Fruit fly (Drosophila melanogaster) whole organism, embryonic: ENCODE data around the gene CG32187.

Experiments used
- Ada2b ChIP-seq: fragments of 200-800 bp; sonication (Bioruptor generic); IDR thresholded peaks from 2 replicates; pipeline ENCODE4 v1.3.6; 2022; ENCODE audit warnings: missing biosample characterization, missing genetic modification characterization
- Asciz ChIP-seq: fragments of 200-800 bp; sonication (Bioruptor generic); optimal IDR thresholded peaks from 2 replicates; lab custom pipeline; 2017; ENCODE audit warnings: missing biosample characterization, mild to moderate bottlenecking, missing genetic modification characterization, missing genetic modification reagents
- CG10431 ChIP-seq: fragments of 200-800 bp; sonication (Bioruptor generic); optimal IDR thresholded peaks from 3 replicates; lab custom pipeline; 2018; ENCODE audit warnings: missing biosample characterization, mild to moderate bottlenecking, missing genetic modification characterization
- CG11085 ChIP-seq: fragments of 200-800 bp; sonication (Bioruptor generic); IDR thresholded peaks from 2 replicates; pipeline ENCODE4 v1.3.6; 2022; ENCODE audit warnings: missing biosample characterization, missing genetic modification characterization
- CG11695 ChIP-seq: fragments of 200-800 bp; sonication (Bioruptor generic); IDR thresholded peaks from 3 replicates; pipeline ENCODE4 v1.3.6; 2022; ENCODE audit warnings: missing biosample characterization, missing genetic modification characterization
- CG17328 ChIP-seq: fragments of 200-800 bp; sonication (Bioruptor generic); IDR thresholded peaks from 2 replicates; pipeline ENCODE4 v1.3.6; 2022; ENCODE audit warnings: missing biosample characterization, missing genetic modification characterization
- CG17361 ChIP-seq: fragments of 200-800 bp; sonication (Bioruptor generic); IDR thresholded peaks from 3 replicates; pipeline ENCODE4 v1.3.6; 2022; ENCODE audit warnings: missing biosample characterization, missing genetic modification characterization
- CG18476 ChIP-seq: fragments of 200-800 bp; sonication (Bioruptor generic); optimal IDR thresholded peaks from 2 replicates; lab custom pipeline; 2016; ENCODE audit warnings: missing biosample characterization, mild to moderate bottlenecking, missing genetic modification characterization
- CG2199 ChIP-seq: fragments of 200-800 bp; sonication (Bioruptor generic); IDR thresholded peaks from 3 replicates; pipeline ENCODE4 v1.3.6; 2022; ENCODE audit warnings: missing biosample characterization, missing genetic modification characterization
- CG30403 ChIP-seq: fragments of 200-800 bp; sonication (Bioruptor generic); optimal IDR thresholded peaks from 3 replicates; lab custom pipeline; 2016; ENCODE audit warnings: missing biosample characterization, missing genetic modification characterization
- CG31224 ChIP-seq: fragments of 200-800 bp; sonication (Bioruptor generic); IDR thresholded peaks from 2 replicates; pipeline ENCODE4 v1.3.6; 2022; ENCODE audit warnings: missing biosample characterization, missing genetic modification characterization
- CG4282 ChIP-seq: fragments of 200-800 bp; sonication (Bioruptor generic); optimal IDR thresholded peaks from 2 replicates; lab custom pipeline; 2016; ENCODE audit warnings: missing biosample characterization, missing genetic modification characterization
- CG4404 ChIP-seq: fragments of 200-800 bp; sonication (Bioruptor generic); IDR thresholded peaks from 2 replicates; pipeline ENCODE4 v1.3.6; 2022; ENCODE audit warnings: missing biosample characterization, missing genetic modification characterization
- CG7271 ChIP-seq: fragments of 200-800 bp; sonication (Bioruptor generic); optimal IDR thresholded peaks from 2 replicates; lab custom pipeline; 2018; ENCODE audit warnings: missing biosample characterization, mild to moderate bottlenecking, missing genetic modification characterization, moderate library complexity
- CG7786 ChIP-seq: fragments of 200-800 bp; sonication (Bioruptor generic); optimal IDR thresholded peaks from 2 replicates; lab custom pipeline; 2016; ENCODE audit warnings: missing biosample characterization, missing genetic modification characterization
- CG9609 ChIP-seq: fragments of 200-800 bp; sonication (Bioruptor generic); optimal IDR thresholded peaks from 3 replicates; lab custom pipeline; 2016; ENCODE audit warnings: missing biosample characterization, missing genetic modification characterization
- CHES-1-like ChIP-seq: fragments of 200-800 bp; sonication (Bioruptor generic); optimal IDR thresholded peaks from 2 replicates; lab custom pipeline; 2016; ENCODE audit warnings: missing biosample characterization, missing genetic modification characterization
- CrebB ChIP-seq: fragments of 200-800 bp; sonication (Bioruptor generic); optimal IDR thresholded peaks from 3 replicates; lab custom pipeline; 2018; ENCODE audit warnings: missing biosample characterization, mild to moderate bottlenecking, missing genetic modification characterization
- HLH3B ChIP-seq: fragments of 200-800 bp; sonication (Bioruptor generic); IDR thresholded peaks from 2 replicates; pipeline ENCODE4 v1.3.6; 2022; ENCODE audit warnings: missing biosample characterization, missing genetic modification characterization
- HLH54F ChIP-seq: fragments of 200-800 bp; sonication (Bioruptor generic); optimal IDR thresholded peaks from 3 replicates; lab custom pipeline; 2016; ENCODE audit warnings: missing biosample characterization, missing genetic modification characterization
- Hey ChIP-seq: fragments of 200-800 bp; sonication (Bioruptor generic); optimal IDR thresholded peaks from 3 replicates; lab custom pipeline; 2018; ENCODE audit warnings: missing biosample characterization, mild to moderate bottlenecking, missing genetic modification characterization
- Hr51 ChIP-seq, 2 experiments: fragments of 200-800 bp; sonication (Bioruptor generic); optimal IDR thresholded peaks; 2 replicates in 1 of 2; 3 replicates in 1 of 2; lab custom pipeline; 2016 to 2018; ENCODE audit warnings: missing biosample characterization in 2 of 2, missing genetic modification characterization in 2 of 2, mild to moderate bottlenecking in 1 of 2, moderate library complexity in 1 of 2
- Mad ChIP-seq: fragments of 200-800 bp; sonication (Bioruptor generic); optimal IDR thresholded peaks from 2 replicates; lab custom pipeline; 2016; ENCODE audit warnings: missing biosample characterization, missing genetic modification characterization
- Side ChIP-seq: fragments of 200-800 bp; sonication (Bioruptor generic); optimal IDR thresholded peaks from 2 replicates; lab custom pipeline; 2016; ENCODE audit warnings: missing biosample characterization, missing genetic modification characterization
- Spps ChIP-seq: fragments of 200-800 bp; sonication (Bioruptor generic); optimal IDR thresholded peaks from 2 replicates; lab custom pipeline; 2018; ENCODE audit warnings: missing biosample characterization, mild to moderate bottlenecking, missing genetic modification characterization
- Sry-β ChIP-seq: fragments of 200-800 bp; sonication (Bioruptor generic); optimal IDR thresholded peaks from 2 replicates; lab custom pipeline; 2018; ENCODE audit warnings: missing biosample characterization, mild to moderate bottlenecking, missing genetic modification characterization, moderate library complexity
- az2 ChIP-seq: fragments of 200-800 bp; sonication (Bioruptor generic); optimal IDR thresholded peaks from 3 replicates; lab custom pipeline; 2016; ENCODE audit warnings: missing biosample characterization, missing genetic modification characterization
- bbx ChIP-seq: fragments of 200-800 bp; sonication (Bioruptor generic); IDR thresholded peaks from 2 replicates; pipeline ENCODE4 v1.3.6; 2022; ENCODE audit warnings: missing biosample characterization, missing genetic modification characterization; ENCODE audit not compliant: partially characterized antibody
- btn ChIP-seq: fragments of 200-800 bp; sonication (Bioruptor generic); optimal IDR thresholded peaks from 2 replicates; lab custom pipeline; 2016; ENCODE audit warnings: missing biosample characterization, missing genetic modification characterization
- cg ChIP-seq: fragments of 200-800 bp; sonication (Bioruptor generic); optimal IDR thresholded peaks from 3 replicates; lab custom pipeline; 2019; ENCODE audit warnings: missing biosample characterization, mild to moderate bottlenecking, missing genetic modification characterization, moderate library complexity
- chn ChIP-seq: fragments of 200-800 bp; sonication (Bioruptor generic); optimal IDR thresholded peaks from 2 replicates; lab custom pipeline; 2016; ENCODE audit warnings: missing biosample characterization, missing genetic modification characterization
- crp ChIP-seq, 2 experiments: fragments of 200-800 bp; sonication (Bioruptor generic); optimal IDR thresholded peaks; 2 replicates in 1 of 2; 3 replicates in 1 of 2; lab custom pipeline; 2017; ENCODE audit warnings: missing biosample characterization in 2 of 2, missing genetic modification characterization in 2 of 2, mild to moderate bottlenecking in 1 of 2, moderate library complexity in 1 of 2
- danr ChIP-seq: fragments of 200-800 bp; sonication (Bioruptor generic); IDR thresholded peaks from 2 replicates; pipeline ENCODE4 v1.3.6; 2022; ENCODE audit warnings: missing biosample characterization, missing genetic modification characterization
- eve ChIP-seq, 2 experiments: fragments of >200 bp; optimal IDR thresholded peaks; 2 replicates each; lab custom pipeline; 2017; ENCODE audit warnings: missing biosample characterization in 2 of 2, missing genetic modification characterization in 2 of 2
- gsb-n ChIP-seq: fragments of 200-800 bp; sonication (Bioruptor generic); optimal IDR thresholded peaks from 3 replicates; lab custom pipeline; 2018; ENCODE audit warnings: missing biosample characterization, mild to moderate bottlenecking, missing genetic modification characterization
- hkb ChIP-seq, 2 experiments: fragments of 200-800 bp in 1 of 2; fragments of >200 bp in 1 of 2; sonication (Bioruptor generic) in 1 of 2; IDR thresholded peaks in 1 of 2; optimal IDR thresholded peaks in 1 of 2; 2 replicates each; pipeline versions ENCODE4 v1.3.6 to Lab custom; 2017 to 2022; ENCODE audit warnings: missing biosample characterization in 1 of 2, missing genetic modification characterization in 1 of 2
- kay ChIP-seq: fragments of 200-800 bp; sonication (Bioruptor generic); optimal IDR thresholded peaks from 2 replicates; lab custom pipeline; 2016; ENCODE audit warnings: missing biosample characterization, missing genetic modification characterization
- mirr ChIP-seq: fragments of 200-800 bp; sonication (Bioruptor generic); optimal IDR thresholded peaks from 3 replicates; lab custom pipeline; 2018; ENCODE audit warnings: missing biosample characterization, mild to moderate bottlenecking, missing genetic modification characterization
- nau ChIP-seq: fragments of 200-800 bp; sonication (Bioruptor generic); optimal IDR thresholded peaks from 3 replicates; lab custom pipeline; 2017; ENCODE audit warnings: missing biosample characterization, mild to moderate bottlenecking, missing genetic modification characterization, missing genetic modification reagents
- oc ChIP-seq: fragments of 200-800 bp; sonication (Bioruptor generic); optimal IDR thresholded peaks from 2 replicates; lab custom pipeline; 2018; ENCODE audit warnings: missing biosample characterization, mild to moderate bottlenecking, missing genetic modification characterization, moderate library complexity
- otp ChIP-seq: fragments of 200-800 bp; sonication (Bioruptor generic); IDR thresholded peaks from 3 replicates; pipeline ENCODE4, ENCODE4 v1.3.6; 2022; ENCODE audit warnings: missing biosample characterization, missing genetic modification characterization
- psq ChIP-seq: fragments of 200-800 bp; sonication (Bioruptor generic); optimal IDR thresholded peaks from 2 replicates; lab custom pipeline; 2017; ENCODE audit warnings: missing biosample characterization, missing genetic modification characterization
- repo ChIP-seq: fragments of 200-800 bp; sonication (Bioruptor generic); optimal IDR thresholded peaks from 2 replicates; lab custom pipeline; 2016; ENCODE audit warnings: missing biosample characterization, missing genetic modification characterization
- row ChIP-seq: fragments of 200-800 bp; sonication (Bioruptor generic); IDR thresholded peaks from 3 replicates; pipeline ENCODE4 v1.3.6; 2022; ENCODE audit warnings: missing biosample characterization, missing genetic modification characterization
- salm ChIP-seq: fragments of 200-800 bp; sonication (Bioruptor generic); optimal IDR thresholded peaks from 2 replicates; lab custom pipeline; 2018; ENCODE audit warnings: missing biosample characterization, mild to moderate bottlenecking, missing genetic modification characterization
- sim ChIP-seq: fragments of 200-800 bp; sonication (Bioruptor generic); IDR thresholded peaks from 2 replicates; pipeline ENCODE4 v1.3.6; 2022; ENCODE audit warnings: missing biosample characterization, missing genetic modification characterization
- sima ChIP-seq: fragments of 200-800 bp; sonication (Bioruptor generic); optimal IDR thresholded peaks from 2 replicates; lab custom pipeline; 2016; ENCODE audit warnings: missing biosample characterization, missing genetic modification characterization
- sug ChIP-seq: fragments of 200-800 bp; optimal IDR thresholded peaks from 2 replicates; lab custom pipeline; 2019; ENCODE audit warnings: missing biosample characterization, mild to moderate bottlenecking, missing genetic modification characterization, moderate library complexity
- tna ChIP-seq: fragments of 200-800 bp; sonication (Bioruptor generic); IDR thresholded peaks from 2 replicates; pipeline ENCODE4 v1.3.6; 2022; ENCODE audit warnings: missing biosample characterization, missing genetic modification characterization; ENCODE audit not compliant: partially characterized antibody
- tx ChIP-seq: fragments of 200-800 bp; sonication (Bioruptor generic); optimal IDR thresholded peaks from 2 replicates; lab custom pipeline; 2016; ENCODE audit warnings: missing biosample characterization, missing genetic modification characterization
- unc-4 ChIP-seq: fragments of 200-800 bp; sonication (Bioruptor generic); IDR thresholded peaks from 2 replicates; pipeline ENCODE4 v1.3.6; 2022; ENCODE audit warnings: missing biosample characterization, missing genetic modification characterization; ENCODE audit not compliant: partially characterized antibody

The CG32187 gene

DNA sequence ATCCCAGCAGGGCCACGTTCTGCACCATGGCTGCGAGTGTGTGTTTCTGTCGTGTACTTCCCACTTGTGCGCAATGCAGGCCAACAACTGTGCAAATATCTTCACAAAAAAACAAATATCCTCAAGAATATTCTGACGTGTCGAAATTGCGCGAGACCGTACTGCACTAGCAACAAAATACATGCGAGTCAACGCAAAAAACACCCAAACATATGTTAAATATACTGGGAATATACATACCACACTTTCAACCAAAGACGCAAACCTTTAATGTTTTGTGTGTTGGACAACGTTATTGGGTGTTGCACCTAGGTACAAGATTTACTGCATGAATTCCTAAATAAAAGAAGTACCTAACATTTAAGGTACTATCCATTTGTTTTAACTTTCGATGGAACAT, 4.1 kb downstream of the CG32187 start, which contains the start of gene NUCB1 (continued):
- TF ChIP-seq Spps (tag; lab: Kevin White, UChicago) (peak; percentile 21), CG4404 (GFP tag; lab: Robert Waterston, UW) (no peak), CHES-1-like (GFP tag; lab: Kevin White, UChicago) (peak; percentile 36), otp (GFP tag; lab: Robert Waterston, UW) (no peak), CG30403 (peak; percentile 29), CrebB (tag; lab: Kevin White, UChicago) (peak; percentile 12), CG4282 (no peak), CG11695 (GFP tag; lab: Robert Waterston, UW) (no peak), repo (GFP tag; lab: Kevin White, UChicago) (peak; percentile 2), oc (no peak), CG17361 (GFP tag; lab: Robert Waterston, UW) (no peak), psq (no peak), CG7786 (GFP tag; lab: Kevin White, UChicago) (peak; percentile 7), btn (no peak), nau (GFP tag; lab: Kevin White, UChicago) (no peak), sima (GFP tag; lab: Kevin White, UChicago) (no peak), Ada2b (GFP tag; lab: Robert Waterston, UW) (no peak), HLH54F (GFP tag; lab: Kevin White, UChicago) (peak; percentile 13), kay (GFP tag; lab: Kevin White, UChicago) (peak; percentile 58), Side (GFP tag; lab: Kevin White, UChicago) (no peak), tx (peak; percentile 15), salm (no peak), eve (GFP tag; optimal IDR thresholded peaks at IDR 0.05; lab: Kevin White, UChicago) (no peak), Hr51 (GFP tag; optimal IDR thresholded peaks at IDR 0.05; lab: Kevin White, UChicago) (peak in 1 of 2 experiments; percentile 22), row (GFP tag; lab: Robert Waterston, UW) (peak; percentile 97), Mad (GFP tag; lab: Kevin White, UChicago) (peak; percentile 12), hkb (optimal IDR thresholded peaks at IDR 0.05; lab: Kevin White, UChicago) (no peak), hkb (GFP tag; IDR thresholded peaks at IDR 0.05; lab: Robert Waterston, UW) (peak; percentile 36; the same call in 1 of the 2 replicates), tna (GFP tag; lab: Robert Waterston, UW) (no peak; the same call in 1 of the 2 replicates), gsb-n (no peak), CG10431 (no peak), unc-4 (peak; percentile 26; the same call in 1 of the 2 replicates), CG31224 (GFP tag; lab: Robert Waterston, UW) (no peak), sug (tag; lab: Kevin White, UChicago) (no peak), Hey (tag; lab: Kevin White, UChicago) (no peak), HLH3B (GFP tag; lab: Robert Waterston, UW) (no peak), sim (GFP tag; lab: Robert Waterston, UW) (no peak), cg (GFP tag; lab: Kevin White, UChicago) (no peak), CG11085 (no peak), bbx (GFP tag; lab: Robert Waterston, UW) (no peak; the same call in 1 of the 2 replicates), Asciz (GFP tag; lab: Kevin White, UChicago) (no peak), danr (GFP tag; lab: Robert Waterston, UW) (no peak), Sry-β (peak; percentile 23), crp (GFP tag; optimal IDR thresholded peaks at IDR 0.05; lab: Kevin White, UChicago) (peak in 1 of 2 experiments; percentile 87), CG9609 (GFP tag; lab: Kevin White, UChicago) (peak; percentile 33), az2 (GFP tag; lab: Kevin White, UChicago) (no peak), CG18476 (GFP tag; lab: Kevin White, UChicago) (no peak), chn (peak; percentile 3), mirr (GFP tag; lab: Kevin White, UChicago) (peak; percentile 33), CG17328 (GFP tag; lab: Robert Waterston, UW) (peak; percentile 37; the same call in 1 of the 2 replicates), CG7271 (tag; lab: Kevin White, UChicago) (peak; percentile 26), CG2199 (GFP tag; lab: Robert Waterston, UW) (no peak)
